Fruit fly (Drosophila melanogaster): ENCODE data around the gene dsx-c73A.

Gene dsx-c73A

dm6 chr3L:16484739-16485524 lies 33.2 kb upstream of the dsx-c73A start:
- TF ChIP-seq CG8478 (optimal IDR thresholded peaks at IDR 0.05) (no peak), CTCF (optimal IDR thresholded peaks at IDR 0.05) (no peak)

dm6 chr3L:16483524-16484370 lies 32.0 kb upstream of the dsx-c73A start, which contains the start of gene aos:
aos (minus strand) TSS chr3L:16483650.
- no peak for TF ChIP-seq CG8478 (optimal IDR thresholded peaks at IDR 0.05)
- TF ChIP-seq CTCF (optimal IDR thresholded peaks at IDR 0.05): no peak

- no peak for TF ChIP-seq CTCF (optimal IDR thresholded peaks at IDR 0.05)
- no peak for TF ChIP-seq CG8478 (optimal IDR thresholded peaks at IDR 0.05)
Observed at dm6 chr3L:16482167-16482566, 30.4 kb upstream of the dsx-c73A start.

dm6 chr3L:16480408-16481193 lies 28.8 kb upstream of the dsx-c73A start:
- no peak for TF ChIP-seq CG8478 (optimal IDR thresholded peaks at IDR 0.05)
- no peak for TF ChIP-seq CTCF (optimal IDR thresholded peaks at IDR 0.05)

dm6 chr3L:16478608-16479203 lies 26.9 kb upstream of the dsx-c73A start:
- no peak for TF ChIP-seq CG8478 (optimal IDR thresholded peaks at IDR 0.05)
- no peak for TF ChIP-seq CTCF (optimal IDR thresholded peaks at IDR 0.05)

dm6 chr3L:16477730-16478129 lies 26.0 kb upstream of the dsx-c73A start:
- TF ChIP-seq CG8478 (optimal IDR thresholded peaks at IDR 0.05) (no peak), CTCF (optimal IDR thresholded peaks at IDR 0.05) (no peak)

- no peak for TF ChIP-seq CTCF (optimal IDR thresholded peaks at IDR 0.05)
- TF ChIP-seq CG8478 (optimal IDR thresholded peaks at IDR 0.05): no peak
Observed at dm6 chr3L:16477134-16477702, 25.5 kb upstream of the dsx-c73A start.

dm6 chr3L:16476709-16477119 lies 25.0 kb upstream of the dsx-c73A start:
- TF ChIP-seq CG8478 (optimal IDR thresholded peaks at IDR 0.05): no peak
- no peak for TF ChIP-seq CTCF (optimal IDR thresholded peaks at IDR 0.05)

- no peak for TF ChIP-seq CTCF (optimal IDR thresholded peaks at IDR 0.05)
Observed at dm6 chr3L:16475518-16476126, 23.9 kb upstream of the dsx-c73A start.

- TF ChIP-seq CG8478 (optimal IDR thresholded peaks at IDR 0.05) (no peak), CTCF (optimal IDR thresholded peaks at IDR 0.05) (no peak)
Observed at dm6 chr3L:16474130-16474529, 22.4 kb upstream of the dsx-c73A start.

dm6 chr3L:16470071-16470470 lies 18.3 kb upstream of the dsx-c73A start:
- TF ChIP-seq CTCF (optimal IDR thresholded peaks at IDR 0.05): peak in 1 of 2 experiments; percentile 45
- no peak for TF ChIP-seq CG8478 (optimal IDR thresholded peaks at IDR 0.05)

- TF ChIP-seq CTCF (optimal IDR thresholded peaks at IDR 0.05): no peak
- TF ChIP-seq CG8478 (optimal IDR thresholded peaks at IDR 0.05): no peak
Observed at dm6 chr3L:16463846-16464245, 12.1 kb upstream of the dsx-c73A start.

dm6 chr3L:16442628-16443027 lies 9.1 kb downstream of the dsx-c73A start:
- TF ChIP-seq CTCF (optimal IDR thresholded peaks at IDR 0.05) (no peak), CG8478 (optimal IDR thresholded peaks at IDR 0.05) (no peak)

dm6 chr3L:16437271-16437670 lies 14.5 kb downstream of the dsx-c73A start:
- no peak for TF ChIP-seq CTCF (optimal IDR thresholded peaks at IDR 0.05)
- TF ChIP-seq CG8478 (optimal IDR thresholded peaks at IDR 0.05): no peak

Measured in S2 (cell line).